Fruit fly (Drosophila melanogaster): ENCODE data around the gene CG14711.

Gene CG14711

DNA sequence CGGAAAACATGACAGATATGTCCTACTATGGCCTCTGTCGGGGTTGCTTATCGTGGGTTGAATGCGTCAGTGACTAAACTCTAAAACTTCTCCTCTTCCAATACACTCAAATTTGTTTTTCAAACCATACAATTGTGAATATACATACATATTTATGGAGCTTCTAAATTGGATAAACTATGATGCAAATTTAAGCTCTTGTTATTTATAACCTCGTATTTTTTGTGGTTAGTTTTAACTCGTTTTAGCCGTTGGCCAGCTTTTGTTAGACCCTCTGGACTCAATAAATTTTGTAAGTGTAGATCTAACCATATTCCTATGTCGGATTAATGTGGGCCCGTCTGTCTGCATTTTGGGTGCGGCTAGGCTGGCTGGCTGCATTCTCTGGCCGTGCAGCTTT, 5.8 kb upstream of the CG14711 start (continued):
- TF ChIP-seq hb (GFP tag; IDR thresholded peaks at IDR 0.05; ENCODE audit: partially characterized antibody) (no peak), CG34376 (GFP tag; optimal IDR thresholded peaks at IDR 0.05) (no peak), CG31388 (GFP tag; optimal IDR thresholded peaks at IDR 0.05) (no peak), cg (GFP tag; optimal IDR thresholded peaks at IDR 0.05) (no peak), Chrac-16 (GFP tag; optimal IDR thresholded peaks at IDR 0.05) (peak; percentile 18), lov (optimal IDR thresholded peaks at IDR 0.05) (no peak), lov (GFP tag; IDR thresholded peaks at IDR 0.05) (no peak), ranshi (GFP tag; IDR thresholded peaks at IDR 0.05) (no peak), CG15696 (tag; optimal IDR thresholded peaks at IDR 0.05) (peak; percentile 53), slp2 (GFP tag; optimal IDR thresholded peaks at IDR 0.05) (no peak), Neu2 (GFP tag; optimal IDR thresholded peaks at IDR 0.05; ENCODE audit: borderline replicate concordance) (no peak), lola (GFP tag; optimal IDR thresholded peaks at IDR 0.05) (peak in 1 of 3 experiments; percentile 81), D (optimal IDR thresholded peaks at IDR 0.05) (no peak), D (GFP tag; optimal IDR thresholded peaks at IDR 0.05) (peak; percentile 17), CG13424 (tag; optimal IDR thresholded peaks at IDR 0.05) (peak; percentile 35), Hr39 (optimal IDR thresholded peaks at IDR 0.05) (no peak), sim (GFP tag; IDR thresholded peaks at IDR 0.05) (no peak), Trl (optimal IDR thresholded peaks at IDR 0.05) (no peak), Trl (GFP tag; optimal IDR thresholded peaks at IDR 0.05) (peak; percentile 17), CG9817 (tag; optimal IDR thresholded peaks at IDR 0.05) (no peak), CG11723 (GFP tag; optimal IDR thresholded peaks at IDR 0.05) (no peak), Ptx1 (GFP tag; IDR thresholded peaks at IDR 0.05) (0 out of 2 replicates have a peak, but pooled peaks have one; percentile 21), CG4730 (GFP tag; IDR thresholded peaks at IDR 0.05) (no peak), row (GFP tag; IDR thresholded peaks at IDR 0.05) (peak; percentile 38; the same call in 2 of the 3 replicates), Dip2 (GFP tag; IDR thresholded peaks at IDR 0.05) (no peak), CG13624 (GFP tag; optimal IDR thresholded peaks at IDR 0.05) (no peak), sc (optimal IDR thresholded peaks at IDR 0.05) (no peak), sc (GFP tag; optimal IDR thresholded peaks at IDR 0.05) (no peak), klu (GFP tag; IDR thresholded peaks at IDR 0.05) (no peak), Deaf1 (tag; optimal IDR thresholded peaks at IDR 0.05) (no peak), CG30403 (GFP tag; optimal IDR thresholded peaks at IDR 0.05) (peak; percentile 45), CG32767 (GFP tag; IDR thresholded peaks at IDR 0.05) (no peak), dmrt99B (tag; optimal IDR thresholded peaks at IDR 0.05) (peak; percentile 36), bbx (GFP tag; IDR thresholded peaks at IDR 0.05; ENCODE audit: partially characterized antibody) (no peak), CG33557 (GFP tag; optimal IDR thresholded peaks at IDR 0.05) (peak; percentile 54), BEAF-32 (GFP tag; optimal IDR thresholded peaks at IDR 0.05) (no peak), zen (tag; optimal IDR thresholded peaks at IDR 0.05) (peak; percentile 33), schlank (tag; optimal IDR thresholded peaks at IDR 0.05) (no peak), slbo (GFP tag; IDR thresholded peaks at IDR 0.05) (no peak), CG5180 (GFP tag; optimal IDR thresholded peaks at IDR 0.05) (no peak), CG11398 (GFP tag; optimal IDR thresholded peaks at IDR 0.05) (no peak), z (GFP tag; IDR thresholded peaks at IDR 0.05) (no peak), HLHmδ (GFP tag; optimal IDR thresholded peaks at IDR 0.05) (no peak), Six4 (GFP tag; optimal IDR thresholded peaks at IDR 0.05) (peak; percentile 38), Opbp (GFP tag; IDR thresholded peaks at IDR 0.05; ENCODE audit: partially characterized antibody) (no peak), nerfin-1 (tag; optimal IDR thresholded peaks at IDR 0.05) (peak; percentile 17), CG3407 (GFP tag; optimal IDR thresholded peaks at IDR 0.05) (peak; percentile 41), CG8478 (optimal IDR thresholded peaks at IDR 0.05) (no peak), crp (GFP tag; optimal IDR thresholded peaks at IDR 0.05) (no peak), CG4424 (GFP tag; optimal IDR thresholded peaks at IDR 0.05) (peak; percentile 56), mirr (GFP tag; optimal IDR thresholded peaks at IDR 0.05) (no peak), zen2 (GFP tag; IDR thresholded peaks at IDR 0.05; ENCODE audit: partially characterized antibody) (no peak)

Measured in whole organism, embryonic.